Worm (Caenorhabditis elegans) whole organism, L3 larva: ENCODE results near the gene clec-121.

ENCODE experiments used
- aly-2 ChIP-seq: fragments of 150-350 bp; optimal IDR thresholded peaks from 2 replicates; lab custom pipeline; 2014; ENCODE audit warnings: missing biosample characterization, missing genetic modification characterization
- ceh-9 ChIP-seq: sonication (generic microtip); optimal IDR thresholded peaks from 2 replicates; lab custom pipeline; 2018; ENCODE audit warnings: missing biosample characterization, missing genetic modification characterization
- egl-27 ChIP-seq: sonication (generic microtip); optimal IDR thresholded peaks from 4 replicates; lab custom pipeline; 2017; ENCODE audit warnings: missing biosample characterization, missing genetic modification reagents, missing genetic modification characterization
- fkh-2 ChIP-seq: fragments of 150-350 bp; optimal IDR thresholded peaks from 2 replicates; lab custom pipeline; 2014; ENCODE audit warnings: missing biosample characterization, missing genetic modification reagents, missing genetic modification characterization
- nhr-28 ChIP-seq: fragments of 150-350 bp; optimal IDR thresholded peaks from 2 replicates; lab custom pipeline; 2014; ENCODE audit warnings: missing biosample characterization, missing genetic modification characterization
- nhr-77 ChIP-seq: fragments of 150-350 bp; optimal IDR thresholded peaks from 2 replicates; lab custom pipeline; 2014; ENCODE audit warnings: missing biosample characterization, missing genetic modification characterization
- skn-1 ChIP-seq: fragments of 150-350 bp; optimal IDR thresholded peaks from 2 replicates; lab custom pipeline; 2014; ENCODE audit warnings: missing biosample characterization, missing genetic modification characterization
- ztf-11 ChIP-seq: fragments of 150-350 bp; optimal IDR thresholded peaks from 2 replicates; lab custom pipeline; 2014; ENCODE audit warnings: missing biosample characterization, missing genetic modification characterization

DNA sequence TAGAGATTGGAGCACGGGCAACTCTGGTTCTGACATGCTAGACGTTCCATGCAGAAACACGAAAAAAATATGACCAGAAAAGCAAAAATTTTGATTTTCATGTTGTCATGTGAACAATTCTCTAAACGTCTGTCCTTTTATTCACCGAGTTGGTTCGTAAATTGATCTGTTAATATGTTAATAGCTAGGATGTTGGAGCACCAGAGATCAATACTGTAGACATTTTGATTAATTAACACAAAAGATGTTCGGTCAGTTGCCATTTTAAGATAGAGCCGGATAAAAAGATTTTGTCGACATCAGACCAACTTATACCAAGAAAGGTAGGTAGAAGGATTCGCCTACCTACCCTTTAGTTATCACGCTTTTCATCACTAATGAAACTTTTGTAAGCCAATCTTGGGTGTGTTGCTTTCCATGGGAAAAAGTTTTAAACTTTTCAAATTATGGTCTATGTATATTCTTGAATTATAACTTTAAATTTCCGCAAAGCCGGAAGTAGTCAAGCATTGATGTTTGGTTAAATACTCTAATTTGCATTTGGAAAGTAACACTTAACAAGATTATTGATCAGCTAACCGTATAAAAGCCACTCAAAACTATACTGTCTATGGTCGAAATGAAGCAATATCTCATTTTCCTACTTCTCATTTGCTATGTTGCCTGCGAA, 47.5 kb downstream of the clec-121 start, which contains the start of the genes T10D4.11 and T10D4.1:
- TF ChIP-seq ceh-9 (tag; lab: Kevin White, UChicago): no peak
- TF ChIP-seq nhr-77 (tag; lab: Kevin White, UChicago): no peak
- no peak for TF ChIP-seq egl-27 (tag; lab: Kevin White, UChicago)
- TF ChIP-seq nhr-28 (tag; lab: Kevin White, UChicago): no peak
- TF ChIP-seq ztf-11: no peak
- no peak for TF ChIP-seq skn-1 (tag; lab: Kevin White, UChicago)
- TF ChIP-seq aly-2 (tag; lab: Kevin White, UChicago): no peak
- TF ChIP-seq fkh-2 (tag; lab: Kevin White, UChicago): no peak
